Worm (Caenorhabditis elegans): ENCODE measurements around the gene nhr-212.

ce11 chrV:477664-478212 is 6.9 kb upstream of the nhr-212 start, which contains the start of gene nhr-55:
- TF ChIP-seq dpl-1 (GFP tag; optimal IDR thresholded peaks at IDR 0.05) (no peak), unc-130 (tag; optimal IDR thresholded peaks at IDR 0.05) (no peak), ceh-82 (tag; optimal IDR thresholded peaks at IDR 0.05) (no peak), zag-1 (tag; optimal IDR thresholded peaks at IDR 0.05) (no peak), lsy-2 (tag; optimal IDR thresholded peaks at IDR 0.05) (no peak), hlh-17 (GFP tag; optimal IDR thresholded peaks at IDR 0.05; ENCODE audit: borderline replicate concordance) (no peak), lin-15B (tag; optimal IDR thresholded peaks at IDR 0.05) (no peak), ama-1 (optimal IDR thresholded peaks at IDR 0.05) (no peak), aly-2 (tag; optimal IDR thresholded peaks at IDR 0.05) (no peak), fkh-10 (GFP tag; optimal IDR thresholded peaks at IDR 0.05) (no peak)

All from whole organism, L1 larva.